Worm (Caenorhabditis elegans): ENCODE measurements around the gene Y14H12A.1.

Y14H12A.1 gene

DNA sequence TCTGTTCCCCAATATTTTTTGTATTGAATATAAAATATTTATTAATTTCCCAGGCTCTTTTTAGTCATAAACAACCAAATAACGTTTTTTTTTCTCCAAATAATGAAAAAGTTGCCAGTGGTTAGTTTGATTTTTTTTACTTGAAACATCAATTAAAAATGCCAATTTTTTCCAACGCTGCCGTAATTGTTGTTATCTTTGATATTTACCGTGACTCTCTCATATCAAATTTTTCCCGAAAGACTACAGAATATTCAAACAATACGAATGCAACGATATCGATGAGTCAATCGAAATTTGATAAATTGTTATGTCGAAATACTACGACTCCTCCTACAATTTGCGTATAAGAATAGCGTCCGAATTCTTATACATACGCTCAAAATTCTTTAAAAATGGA, 6.1 kb upstream of the Y14H12A.1 start, which contains the start of gene K10G6.5:
TSS of gene K10G6.5 (plus strand) at position 345 of the 400 bp plus-strand sequence.
- TF ChIP-seq dao-5 (tag; optimal IDR thresholded peaks at IDR 0.05), result no peak
- TF ChIP-seq him-1 (tag; optimal IDR thresholded peaks at IDR 0.05), result no peak
- TF ChIP-seq W03F9.2 (tag; optimal IDR thresholded peaks at IDR 0.05), result no peak

DNA sequence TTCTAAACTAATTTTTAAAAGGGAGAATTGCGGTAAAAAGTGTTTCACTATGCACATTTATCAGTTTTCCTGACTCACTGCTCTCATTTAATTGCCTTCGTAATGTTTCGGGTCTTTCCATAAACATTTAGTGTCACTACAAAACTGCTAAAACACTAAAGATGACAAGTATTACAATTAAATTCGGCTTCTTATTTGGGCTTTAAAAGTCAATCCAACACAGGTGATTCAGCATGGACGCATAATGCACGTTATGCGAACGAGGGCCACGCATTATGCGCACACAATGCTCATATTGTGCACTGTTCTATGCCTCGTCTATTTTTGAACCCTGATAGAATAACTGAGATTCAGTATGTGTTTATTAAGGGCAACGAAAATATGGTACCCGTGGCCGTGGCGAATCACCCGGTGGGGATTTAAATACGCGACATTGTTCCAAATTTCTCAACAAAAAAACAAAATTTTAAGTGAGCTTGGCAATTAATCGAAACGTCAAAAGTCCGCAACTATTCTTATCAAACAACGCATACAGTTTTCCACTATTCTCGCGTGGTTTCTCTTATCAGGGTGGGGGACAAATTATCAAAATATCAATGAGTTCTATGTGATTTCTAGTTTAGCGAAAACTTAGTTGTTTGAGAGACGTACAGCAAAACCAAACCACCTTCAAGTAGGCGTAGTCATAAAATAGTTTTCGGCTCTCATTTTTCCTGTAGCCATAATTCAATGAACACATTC, 3.2 kb upstream of the Y14H12A.1 start, which contains the start of gene Y14H12A.2:
TSS of gene Y14H12A.2 (minus strand) at position 51 of the 741 bp plus-strand sequence.
- TF ChIP-seq him-1 (tag; optimal IDR thresholded peaks at IDR 0.05), result no peak
- no peak for TF ChIP-seq dao-5 (tag; optimal IDR thresholded peaks at IDR 0.05)
- no peak for TF ChIP-seq W03F9.2 (tag; optimal IDR thresholded peaks at IDR 0.05)

DNA sequence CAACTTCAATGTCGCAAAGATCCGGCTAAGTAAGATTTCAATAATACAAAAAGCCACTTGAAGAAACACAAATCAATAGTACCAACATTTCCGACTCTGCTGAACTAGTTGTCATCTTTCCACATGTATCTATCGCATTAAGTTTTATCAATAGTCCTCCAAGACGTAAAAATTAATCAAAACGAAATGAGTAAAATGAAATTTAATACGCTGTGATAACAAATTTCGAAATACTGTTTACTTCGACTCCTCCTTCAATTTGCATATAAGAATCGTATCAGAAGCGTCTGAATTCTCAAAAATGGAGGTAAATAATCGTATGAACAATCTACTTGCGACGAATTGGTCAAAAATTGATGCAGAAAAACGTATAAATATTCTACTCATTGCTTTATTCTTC, 2.3 kb upstream of the Y14H12A.1 start:
- no peak for TF ChIP-seq him-1 (tag; optimal IDR thresholded peaks at IDR 0.05)
- no peak for TF ChIP-seq dao-5 (tag; optimal IDR thresholded peaks at IDR 0.05)
- TF ChIP-seq W03F9.2 (tag; optimal IDR thresholded peaks at IDR 0.05), result no peak

DNA sequence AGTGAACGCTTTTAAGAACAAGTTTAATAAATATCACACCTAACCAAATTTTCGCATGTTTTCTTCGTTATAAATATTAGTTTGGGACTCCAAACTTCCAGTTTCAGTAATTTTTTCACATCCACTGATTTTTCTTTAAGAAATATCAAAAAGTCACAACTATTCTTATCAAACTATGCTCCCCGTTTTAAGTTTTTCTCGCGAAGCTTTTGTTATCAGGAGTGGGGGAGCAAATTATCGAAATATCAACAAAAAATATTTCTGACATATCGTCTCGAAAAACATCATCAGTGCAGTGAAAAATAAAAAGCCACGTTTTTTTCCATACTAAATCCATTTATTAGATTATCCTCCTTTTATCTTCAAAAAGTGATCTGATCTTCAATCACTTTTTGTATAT, 966 bp upstream of the Y14H12A.1 start:
- TF ChIP-seq dao-5 (tag; optimal IDR thresholded peaks at IDR 0.05), result no peak
- TF ChIP-seq W03F9.2 (tag; optimal IDR thresholded peaks at IDR 0.05), result no peak
- no peak for TF ChIP-seq him-1 (tag; optimal IDR thresholded peaks at IDR 0.05)

DNA sequence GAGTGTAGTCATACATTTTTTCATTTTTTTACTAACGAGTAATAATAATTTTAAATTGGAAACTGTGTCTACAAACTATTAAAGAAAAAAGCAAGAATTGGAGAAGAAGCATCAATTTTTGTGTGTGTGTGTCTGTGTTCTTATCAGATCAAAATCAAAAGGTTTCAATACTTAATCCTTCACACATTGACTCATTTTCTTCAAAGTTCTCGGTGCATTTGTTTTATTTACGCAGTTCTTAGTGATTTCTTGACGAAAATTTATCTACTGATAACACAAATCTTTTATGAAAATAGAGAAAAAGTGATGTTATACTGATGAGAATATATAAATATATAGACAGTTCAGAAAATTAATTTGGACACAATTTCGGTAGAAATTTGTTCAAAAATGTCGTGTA, 3.0 kb downstream of the Y14H12A.1 start, which contains the start of gene clc-22:
TSS of gene clc-22 (minus strand) at position 71 of the 400 bp plus-strand sequence.
- TF ChIP-seq dao-5 (tag; optimal IDR thresholded peaks at IDR 0.05) (no peak), W03F9.2 (tag; optimal IDR thresholded peaks at IDR 0.05) (no peak), him-1 (tag; optimal IDR thresholded peaks at IDR 0.05) (no peak)

DNA sequence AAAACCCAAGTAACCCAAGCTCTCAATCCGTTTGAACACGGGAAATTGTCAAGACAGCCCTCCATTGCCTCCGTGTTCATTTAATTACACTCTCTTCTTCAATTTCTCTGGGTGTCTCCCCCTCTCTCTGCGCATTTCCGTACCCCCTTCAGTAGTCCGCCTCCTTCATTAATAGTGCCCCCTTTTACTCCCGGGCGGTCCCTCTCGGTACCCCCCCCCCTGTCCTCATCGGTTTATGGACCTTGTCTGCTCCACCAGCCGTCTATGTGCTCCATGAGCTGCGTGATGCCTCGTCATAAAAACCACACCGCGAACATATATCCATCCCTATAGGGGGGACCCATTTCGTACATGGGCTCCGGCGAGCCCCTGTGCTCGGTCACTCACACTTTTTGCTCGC, 6.5 kb downstream of the Y14H12A.1 start:
- TF ChIP-seq dao-5 (tag; optimal IDR thresholded peaks at IDR 0.05), result no peak
- TF ChIP-seq him-1 (tag; optimal IDR thresholded peaks at IDR 0.05), result no peak
- TF ChIP-seq W03F9.2 (tag; optimal IDR thresholded peaks at IDR 0.05), result no peak

DNA sequence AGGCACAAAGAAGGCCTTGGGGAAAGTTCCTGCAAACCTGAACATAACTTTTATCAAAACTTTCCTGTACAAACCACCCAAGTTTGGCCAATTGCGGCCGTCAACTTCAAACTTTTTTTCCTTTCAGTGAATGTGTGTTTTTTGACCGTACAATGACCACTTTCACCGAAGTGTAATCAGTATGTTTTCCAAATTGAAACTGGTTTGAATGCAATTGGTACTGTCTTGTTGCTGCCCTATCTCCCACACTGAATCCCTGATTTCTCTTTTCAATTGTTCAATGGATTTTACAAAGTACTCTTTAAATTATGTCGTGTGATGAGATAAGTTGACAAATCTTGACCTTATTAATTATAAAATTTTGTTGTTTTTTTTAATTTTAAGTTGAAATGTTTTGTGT, 7.4 kb downstream of the Y14H12A.1 start:
- no peak for TF ChIP-seq W03F9.2 (tag; optimal IDR thresholded peaks at IDR 0.05)

DNA sequence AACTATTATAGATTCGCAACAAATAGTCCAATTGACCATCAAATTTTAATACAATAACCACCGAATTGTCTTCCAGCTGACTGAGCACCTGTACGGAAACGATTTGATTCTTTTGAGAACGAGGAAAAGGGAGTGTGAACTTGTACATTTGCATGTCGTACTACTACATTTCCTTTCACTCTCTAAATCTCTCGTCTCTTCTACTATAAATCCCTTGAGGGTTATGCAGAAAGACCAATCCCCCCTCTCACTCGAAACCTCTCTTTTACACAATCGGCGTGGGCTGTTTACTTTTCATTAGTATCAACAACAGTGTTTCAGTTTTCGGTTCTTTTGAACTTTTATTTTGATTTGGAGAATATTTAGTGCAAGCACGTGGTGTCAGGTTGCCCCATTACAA, 9.1 kb downstream of the Y14H12A.1 start:
- TF ChIP-seq dao-5 (tag; optimal IDR thresholded peaks at IDR 0.05) (no peak), him-1 (tag; optimal IDR thresholded peaks at IDR 0.05) (no peak), W03F9.2 (tag; optimal IDR thresholded peaks at IDR 0.05) (no peak)

DNA sequence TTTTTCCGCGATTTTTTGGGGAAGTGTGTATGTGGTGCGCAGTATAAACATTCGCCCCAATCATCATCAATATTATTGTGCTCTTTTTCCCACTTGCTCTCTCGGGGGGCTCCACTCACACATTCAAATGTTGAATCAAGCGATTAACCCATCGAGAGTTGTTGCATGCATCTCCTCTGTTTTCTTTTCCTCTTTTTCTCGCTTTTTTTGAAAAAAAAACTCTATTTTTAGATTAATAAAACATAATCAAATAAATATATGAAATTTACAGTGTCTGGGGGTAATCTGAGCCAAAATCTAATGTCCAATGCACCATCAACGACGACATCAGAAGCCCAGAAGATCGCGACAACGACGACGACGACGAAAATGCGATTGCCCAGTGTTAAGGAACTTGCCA, 11.6 kb downstream of the Y14H12A.1 start, which contains the start of gene ephx-1:
TSS of gene ephx-1 (plus strand) at position 301 of the 400 bp plus-strand sequence.
- TF ChIP-seq him-1 (tag; optimal IDR thresholded peaks at IDR 0.05) (no peak), dao-5 (tag; optimal IDR thresholded peaks at IDR 0.05) (no peak), W03F9.2 (tag; optimal IDR thresholded peaks at IDR 0.05) (no peak)

DNA sequence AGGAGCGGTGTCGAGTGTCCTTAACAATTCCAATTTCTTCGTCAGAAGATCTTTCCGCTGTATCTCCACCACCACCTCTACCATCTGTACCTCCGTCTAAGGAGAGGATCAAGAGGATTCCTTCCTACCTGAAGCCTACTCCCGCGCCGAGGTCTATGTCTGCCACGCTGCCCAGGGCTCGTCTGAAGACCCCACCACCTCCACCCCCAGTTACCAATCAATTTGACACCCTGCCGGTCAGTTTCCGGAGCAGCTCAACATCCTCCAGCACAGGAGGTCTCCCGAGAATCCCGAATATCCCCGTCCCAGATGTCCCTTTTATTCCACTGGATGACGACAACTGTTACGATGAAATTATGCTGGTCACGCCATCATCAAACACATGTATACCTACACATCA, 15.0 kb downstream of the Y14H12A.1 start:
- TF ChIP-seq him-1 (tag; optimal IDR thresholded peaks at IDR 0.05) (no peak), dao-5 (tag; optimal IDR thresholded peaks at IDR 0.05) (no peak), W03F9.2 (tag; optimal IDR thresholded peaks at IDR 0.05) (no peak)

DNA sequence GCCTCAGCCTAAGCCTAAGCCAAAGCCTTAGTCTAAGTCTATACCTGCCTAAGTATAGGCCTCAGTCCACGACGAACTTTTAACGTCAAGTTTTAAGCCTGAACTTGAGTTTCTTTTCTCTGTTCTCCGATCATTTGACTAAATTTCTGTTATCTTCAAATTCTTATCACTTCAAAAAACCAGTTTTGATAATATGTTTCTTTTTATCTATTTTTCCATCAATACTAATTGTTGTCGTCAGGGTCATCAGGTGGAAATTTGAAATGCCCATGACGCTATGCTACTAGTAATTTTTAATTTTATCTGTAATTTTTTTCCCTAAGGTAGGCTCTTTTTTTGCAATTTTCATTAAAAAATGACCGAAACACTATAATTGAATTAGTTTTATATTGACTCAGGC, 18.5 kb downstream of the Y14H12A.1 start:
- TF ChIP-seq him-1 (tag; optimal IDR thresholded peaks at IDR 0.05) (no peak), W03F9.2 (tag; optimal IDR thresholded peaks at IDR 0.05) (no peak), dao-5 (tag; optimal IDR thresholded peaks at IDR 0.05) (no peak)

DNA sequence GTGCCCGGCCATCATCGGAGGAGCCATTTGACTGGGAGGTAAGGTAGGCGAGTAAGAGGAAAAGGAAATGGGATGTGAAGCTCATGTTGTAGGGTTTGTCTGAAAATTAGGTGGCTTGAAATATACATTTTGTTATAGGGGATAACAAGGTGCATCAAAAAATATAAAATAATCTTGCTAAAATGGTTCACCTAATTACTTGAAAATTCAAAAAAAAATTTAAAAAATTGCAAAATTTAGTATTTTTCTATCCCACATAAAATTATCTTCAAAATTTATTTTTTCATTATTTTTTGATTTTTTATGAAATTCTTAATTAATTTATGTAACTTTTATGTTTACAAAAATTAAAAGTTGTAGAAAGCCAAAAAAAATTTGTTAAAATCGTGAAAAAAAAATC, 25.6 kb downstream of the Y14H12A.1 start, which contains the start of gene K07D4.6:
TSS of gene K07D4.6 (minus strand) at position 101 of the 400 bp plus-strand sequence.
- TF ChIP-seq W03F9.2 (tag; optimal IDR thresholded peaks at IDR 0.05) (no peak), dao-5 (tag; optimal IDR thresholded peaks at IDR 0.05) (no peak)

DNA sequence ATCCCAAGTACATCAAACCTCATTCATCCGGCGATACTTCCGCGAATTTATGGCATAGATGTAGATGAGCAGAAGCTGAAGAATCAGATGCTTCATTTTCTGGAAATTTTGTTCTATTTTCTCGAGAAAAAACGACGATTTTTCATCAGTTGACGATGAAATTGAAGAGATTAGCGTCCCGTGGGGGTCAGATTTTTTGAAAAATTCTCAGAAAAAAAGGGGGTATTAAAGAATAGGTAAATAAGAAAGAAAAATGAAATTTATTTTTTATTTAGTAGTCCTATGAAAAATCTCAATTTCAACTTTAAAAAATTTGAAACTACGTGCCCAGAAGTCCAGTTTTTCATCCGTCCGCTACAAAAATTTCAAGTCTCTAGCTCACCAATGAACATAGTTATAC, 32.5 kb downstream of the Y14H12A.1 start, which contains the start of gene K07D4.5:
TSS of gene K07D4.5 (minus strand) at position 101 of the 400 bp plus-strand sequence.
- TF ChIP-seq W03F9.2 (tag; optimal IDR thresholded peaks at IDR 0.05) (no peak), him-1 (tag; optimal IDR thresholded peaks at IDR 0.05) (no peak)

DNA sequence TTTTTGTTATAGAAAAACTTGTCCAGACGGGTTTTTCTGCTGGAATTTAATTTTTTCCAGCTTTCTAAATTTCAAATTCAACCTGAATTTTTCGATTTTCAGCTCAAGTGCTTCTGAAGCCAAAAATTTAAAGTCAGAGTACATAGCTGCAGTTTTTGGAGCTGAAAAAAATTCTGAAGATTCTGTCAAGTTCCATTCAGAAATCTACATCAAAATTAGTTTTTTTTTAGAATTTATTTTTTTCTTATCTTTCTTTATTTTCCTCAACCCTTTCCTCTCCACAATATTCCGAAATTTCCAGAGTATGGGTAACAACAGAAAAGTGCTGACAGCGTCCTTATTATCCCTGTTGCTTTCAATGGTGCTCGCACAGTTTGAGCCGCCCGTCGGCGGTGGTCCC, 35.3 kb downstream of the Y14H12A.1 start, which contains the start of gene K07D4.9:
TSS of gene K07D4.9 (plus strand) at position 301 of the 400 bp plus-strand sequence.
- TF ChIP-seq dao-5 (tag; optimal IDR thresholded peaks at IDR 0.05) (no peak), him-1 (tag; optimal IDR thresholded peaks at IDR 0.05) (no peak), W03F9.2 (tag; optimal IDR thresholded peaks at IDR 0.05) (no peak)

DNA sequence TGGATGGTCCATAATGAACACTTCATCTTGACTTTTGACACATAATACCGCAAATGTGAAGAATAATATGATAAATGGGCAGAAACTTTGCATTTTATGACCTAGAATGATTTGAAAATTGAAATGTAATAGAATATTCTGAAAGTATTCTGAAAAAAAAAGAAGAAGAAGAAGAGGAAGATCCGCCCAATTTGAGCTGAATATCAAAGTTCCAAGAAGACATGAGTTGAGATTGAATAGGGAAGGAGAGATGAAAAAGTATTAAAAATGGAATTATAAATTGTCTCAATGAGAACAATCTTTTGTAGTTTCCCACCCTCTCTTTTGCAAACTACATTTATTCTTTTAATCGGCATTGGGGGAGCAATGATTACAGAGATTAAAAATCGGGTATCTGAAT, 39.3 kb downstream of the Y14H12A.1 start, which contains the start of gene K07D4.4:
TSS of gene K07D4.4 (minus strand) at position 101 of the 400 bp plus-strand sequence.
- no peak for TF ChIP-seq him-1 (tag; optimal IDR thresholded peaks at IDR 0.05)

All from whole organism, L4/young adult.